Worm (Caenorhabditis elegans): ENCODE data around the gene F54F2.9.

F54F2.9 gene

ce11 chrIII:8779912-8780311 lies 47.1 kb downstream of the F54F2.9 start, which contains the start of gene K02D10.4:
Gene K02D10.4, minus strand, starts transcription at chrIII:8780012.
- TF ChIP-seq nhr-67 (tag; optimal IDR thresholded peaks at IDR 0.05) (no peak), nhr-43 (tag; optimal IDR thresholded peaks at IDR 0.05; ENCODE audit: poor library complexity, severe bottlenecking) (no peak), ceh-9 (tag; optimal IDR thresholded peaks at IDR 0.05) (no peak), eor-1 (tag; optimal IDR thresholded peaks at IDR 0.05) (no peak), ceh-28 (tag; optimal IDR thresholded peaks at IDR 0.05) (no peak), fkh-10 (GFP tag; optimal IDR thresholded peaks at IDR 0.05) (no peak), aly-2 (tag; optimal IDR thresholded peaks at IDR 0.05) (no peak), daf-12 (tag; optimal IDR thresholded peaks at IDR 0.05) (no peak), nhr-77 (tag; optimal IDR thresholded peaks at IDR 0.05) (no peak), nhr-11 (tag; optimal IDR thresholded peaks at IDR 0.05) (no peak), lin-15B (tag; optimal IDR thresholded peaks at IDR 0.05) (no peak), unc-39 (tag; optimal IDR thresholded peaks at IDR 0.05) (no peak), elt-1 (tag; optimal IDR thresholded peaks at IDR 0.05) (no peak), fkh-2 (tag; optimal IDR thresholded peaks at IDR 0.05) (no peak), lin-39 (tag; optimal IDR thresholded peaks at IDR 0.05) (no peak)

ce11 chrIII:8775953-8776352 lies 51.1 kb downstream of the F54F2.9 start, which contains the start of gene snap-29:
Gene snap-29, plus strand, starts transcription at chrIII:8776253.
- no peak for TF ChIP-seq ceh-82 (tag; optimal IDR thresholded peaks at IDR 0.05)
- no peak for TF ChIP-seq snpc-4 (tag; optimal IDR thresholded peaks at IDR 0.05)
- no peak for TF ChIP-seq nhr-76 (tag; optimal IDR thresholded peaks at IDR 0.05)
- TF ChIP-seq lin-39 (tag; optimal IDR thresholded peaks at IDR 0.05), result no peak
- TF ChIP-seq eor-1 (tag; optimal IDR thresholded peaks at IDR 0.05), result no peak
- no peak for TF ChIP-seq elt-2 (tag; optimal IDR thresholded peaks at IDR 0.05)
- no peak for TF ChIP-seq ceh-9 (tag; optimal IDR thresholded peaks at IDR 0.05)
- no peak for TF ChIP-seq nhr-237 (tag; optimal IDR thresholded peaks at IDR 0.05)
- TF ChIP-seq nhr-28 (tag; optimal IDR thresholded peaks at IDR 0.05), result no peak

Data from whole organism, L3 larva.